Worm (Caenorhabditis elegans) whole organism, L1 larva: Measurements from ENCODE around the gene tomm-70.
A peak's percentile ranks its signal among the peaks of the same experiment; 100 is the strongest.

Source experiments
- C04F5.9 ChIP-seq: sonication (generic microtip); optimal IDR thresholded peaks from 2 replicates; lab custom pipeline; 2016; ENCODE audit warnings: missing genetic modification characterization, missing compliant biosample characterization
- C16A3.4 ChIP-seq: fragments of 150-350 bp; optimal IDR thresholded peaks from 2 replicates; lab custom pipeline; 2014; ENCODE audit warnings: missing biosample characterization, missing genetic modification characterization
- C34B4.2 ChIP-seq: sonication (generic microtip); optimal IDR thresholded peaks from 2 replicates; lab custom pipeline; 2017; ENCODE audit warnings: mild to moderate bottlenecking, missing genetic modification characterization, missing compliant biosample characterization
- aha-1 ChIP-seq: fragments of 150-350 bp; optimal IDR thresholded peaks from 2 replicates; lab custom pipeline; 2014; ENCODE audit warnings: missing biosample characterization, missing genetic modification characterization
- alr-1 ChIP-seq: fragments of 200-800 bp; sonication (Bioruptor generic); optimal IDR thresholded peaks from 2 replicates; lab custom pipeline; 2018; ENCODE audit warnings: borderline replicate concordance, mild to moderate bottlenecking, missing genetic modification characterization, missing compliant biosample characterization
- blmp-1 ChIP-seq: fragments of 150-350 bp; optimal IDR thresholded peaks from 2 replicates; lab custom pipeline; 2014; ENCODE audit warnings: missing biosample characterization, missing genetic modification characterization
- ceh-8 ChIP-seq: fragments of 200-800 bp; sonication (Bioruptor generic); optimal IDR thresholded peaks from 2 replicates; lab custom pipeline; 2018; ENCODE audit warnings: mild to moderate bottlenecking, missing genetic modification characterization, moderate library complexity, missing compliant biosample characterization
- ceh-82 ChIP-seq, 3 experiments: fragments of 150-350 bp in 1 of 3; sonication (generic microtip) in 2 of 3; optimal IDR thresholded peaks; 2 replicates each; lab custom pipeline; 2014 to 2017; ENCODE audit warnings: missing biosample characterization in 3 of 3, missing genetic modification characterization in 3 of 3
- ces-1 ChIP-seq: fragments of 150-350 bp; optimal IDR thresholded peaks from 2 replicates; lab custom pipeline; 2014; ENCODE audit warnings: missing biosample characterization, missing genetic modification reagents, missing genetic modification characterization
- dsc-1 ChIP-seq: sonication (generic microtip); optimal IDR thresholded peaks from 2 replicates; lab custom pipeline; 2016; ENCODE audit warnings: mild to moderate bottlenecking, missing genetic modification characterization, missing compliant biosample characterization
- efl-1 ChIP-seq, 4 experiments: fragments of 150-350 bp; optimal IDR thresholded peaks in 3 of 4; peaks in 1 of 4; 1 replicate in 1 of 4; 2 replicates in 3 of 4; lab custom pipeline; 2014; ENCODE audit warnings: missing biosample characterization in 2 of 4, missing genetic modification characterization in 2 of 4, missing genetic modification reagents in 2 of 4
- egl-13 ChIP-seq: sonication (generic microtip); optimal IDR thresholded peaks from 2 replicates; lab custom pipeline; 2016; ENCODE audit warnings: missing genotype, missing genetic modification reagents, missing genetic modification characterization, missing compliant biosample characterization
- egl-27 ChIP-seq, 2 experiments: fragments of 150-350 bp in 1 of 2; sonication (generic microtip); optimal IDR thresholded peaks; 3 replicates each; lab custom pipeline; 2017 to 2018; ENCODE audit warnings: missing biosample characterization in 2 of 2, missing genetic modification characterization in 2 of 2, missing genetic modification reagents in 2 of 2
- elt-2 ChIP-seq: sonication (generic microtip); optimal IDR thresholded peaks from 2 replicates; lab custom pipeline; 2016; ENCODE audit warnings: missing genetic modification characterization, mild to moderate bottlenecking, inconsistent platforms, missing compliant biosample characterization, missing genetic modification reagents
- elt-3 ChIP-seq, 6 experiments: fragments of 150-350 bp in 1 of 6; sonication (generic microtip); optimal IDR thresholded peaks; 2 replicates each; lab custom pipeline; 2017 to 2018; ENCODE audit warnings: missing biosample characterization in 6 of 6, missing genetic modification characterization in 6 of 6, inconsistent platforms in 1 of 6
- ets-5 ChIP-seq: fragments of 200-800 bp; sonication (Bioruptor generic); IDR thresholded peaks from 2 replicates; pipeline ENCODE4 v1.3.6; 2022; ENCODE audit warnings: missing genetic modification characterization, missing compliant biosample characterization
- fkh-10 ChIP-seq: sonication (generic microtip); optimal IDR thresholded peaks from 2 replicates; lab custom pipeline; 2017; ENCODE audit warnings: missing biosample characterization, missing genetic modification reagents, missing genetic modification characterization
- fkh-4 ChIP-seq: sonication (generic microtip); optimal IDR thresholded peaks from 2 replicates; lab custom pipeline; 2016; ENCODE audit warnings: missing compliant biosample characterization, missing genetic modification characterization, borderline replicate concordance
- grh-1 ChIP-seq: fragments of 200-800 bp; sonication (Bioruptor generic); IDR thresholded peaks from 2 replicates; pipeline ENCODE4 v1.3.6; 2022; ENCODE audit warnings: missing genetic modification reagents, missing genetic modification characterization, missing compliant biosample characterization
- hlh-4 ChIP-seq: sonication (generic microtip); optimal IDR thresholded peaks from 2 replicates; lab custom pipeline; 2016; ENCODE audit warnings: mild to moderate bottlenecking, missing genetic modification characterization, missing compliant biosample characterization
- hpl-2 ChIP-seq: fragments of 150-350 bp; optimal IDR thresholded peaks from 2 replicates; lab custom pipeline; 2014; ENCODE audit warnings: missing biosample characterization, missing genetic modification reagents, missing genetic modification characterization
- jun-1 ChIP-seq: fragments of 150-350 bp; optimal IDR thresholded peaks from 2 replicates; lab custom pipeline; 2014; ENCODE audit warnings: missing biosample characterization, missing genetic modification reagents, missing genetic modification characterization
- lin-13 ChIP-seq: fragments of 150-350 bp; optimal IDR thresholded peaks from 2 replicates; lab custom pipeline; 2014; ENCODE audit warnings: missing biosample characterization, missing genetic modification reagents, missing genetic modification characterization
- lin-14 ChIP-seq: fragments of 200-800 bp; sonication (Bioruptor generic); optimal IDR thresholded peaks from 2 replicates; lab custom pipeline; 2018; ENCODE audit warnings: mild to moderate bottlenecking, missing genetic modification characterization, moderate library complexity, missing compliant biosample characterization
- lin-39 ChIP-seq: fragments of 150-350 bp; optimal IDR thresholded peaks from 2 replicates; lab custom pipeline; 2014; ENCODE audit warnings: missing biosample characterization, missing genetic modification reagents, missing genetic modification characterization
- mdl-1 ChIP-seq, 2 experiments: fragments of 150-350 bp; optimal IDR thresholded peaks; 2 replicates each; lab custom pipeline; 2014 to 2017; ENCODE audit warnings: missing biosample characterization in 2 of 2, missing genetic modification characterization in 2 of 2, inconsistent platforms in 1 of 2
- mep-1 ChIP-seq: fragments of 150-350 bp; optimal IDR thresholded peaks from 2 replicates; lab custom pipeline; 2014; ENCODE audit warnings: missing biosample characterization, missing genetic modification characterization
- nhr-12 ChIP-seq: sonication (generic microtip); optimal IDR thresholded peaks from 2 replicates; lab custom pipeline; 2017; ENCODE audit warnings: missing biosample characterization, missing genetic modification characterization
- nhr-20 ChIP-seq: sonication (generic microtip); optimal IDR thresholded peaks from 2 replicates; lab custom pipeline; 2016; ENCODE audit warnings: mild to moderate bottlenecking, missing genetic modification characterization, missing compliant biosample characterization
- nhr-237 ChIP-seq: fragments of 150-350 bp; optimal IDR thresholded peaks from 2 replicates; lab custom pipeline; 2014; ENCODE audit warnings: missing biosample characterization, missing genetic modification characterization
- nhr-76 ChIP-seq: sonication (generic microtip); optimal IDR thresholded peaks from 2 replicates; lab custom pipeline; 2017; ENCODE audit warnings: missing biosample characterization, missing genetic modification characterization
- nhr-77 ChIP-seq: fragments of 150-350 bp; optimal IDR thresholded peaks from 2 replicates; lab custom pipeline; 2014; ENCODE audit warnings: missing biosample characterization, missing genetic modification characterization
- nhr-90 ChIP-seq: sonication (generic microtip); optimal IDR thresholded peaks from 2 replicates; lab custom pipeline; 2016; ENCODE audit warnings: mild to moderate bottlenecking, missing genetic modification characterization, missing compliant biosample characterization; ENCODE audit not compliant: poor library complexity
- pag-3 ChIP-seq: sonication (generic microtip); optimal IDR thresholded peaks from 2 replicates; lab custom pipeline; 2017; ENCODE audit warnings: missing genetic modification characterization, mild to moderate bottlenecking, missing compliant biosample characterization, antibody characterized with exemption, borderline replicate concordance; ENCODE audit not compliant: insufficient read depth
- rnt-1 ChIP-seq: sonication (generic microtip); optimal IDR thresholded peaks from 2 replicates; lab custom pipeline; 2016; ENCODE audit warnings: mild to moderate bottlenecking, missing genetic modification characterization, moderate library complexity, missing compliant biosample characterization
- skn-1 ChIP-seq: fragments of 150-350 bp; optimal IDR thresholded peaks from 2 replicates; lab custom pipeline; 2014; ENCODE audit warnings: missing biosample characterization, missing genetic modification characterization
- snu-23 ChIP-seq: sonication (generic microtip); optimal IDR thresholded peaks from 2 replicates; lab custom pipeline; 2016; ENCODE audit warnings: missing genetic modification characterization, missing compliant biosample characterization
- sptf-1 ChIP-seq: fragments of 150-350 bp; optimal IDR thresholded peaks from 2 replicates; lab custom pipeline; 2014; ENCODE audit warnings: missing biosample characterization, missing genetic modification characterization
- unc-130 ChIP-seq: fragments of 150-350 bp; optimal IDR thresholded peaks from 2 replicates; lab custom pipeline; 2017; ENCODE audit warnings: missing biosample characterization, missing genetic modification characterization, inconsistent platforms
- unc-62 ChIP-seq: fragments of 150-350 bp; optimal IDR thresholded peaks from 2 replicates; lab custom pipeline; 2014; ENCODE audit warnings: missing biosample characterization, missing genetic modification reagents, missing genetic modification characterization
- zip-4 ChIP-seq: fragments of 200-800 bp; sonication (Bioruptor generic); optimal IDR thresholded peaks from 2 replicates; lab custom pipeline; 2018; ENCODE audit warnings: mild to moderate bottlenecking, missing genetic modification characterization, moderate library complexity, missing compliant biosample characterization
- ztf-4 ChIP-seq: fragments of 150-350 bp; optimal IDR thresholded peaks from 2 replicates; lab custom pipeline; 2014; ENCODE audit warnings: missing biosample characterization, missing genetic modification characterization

Gene tomm-70

DNA sequence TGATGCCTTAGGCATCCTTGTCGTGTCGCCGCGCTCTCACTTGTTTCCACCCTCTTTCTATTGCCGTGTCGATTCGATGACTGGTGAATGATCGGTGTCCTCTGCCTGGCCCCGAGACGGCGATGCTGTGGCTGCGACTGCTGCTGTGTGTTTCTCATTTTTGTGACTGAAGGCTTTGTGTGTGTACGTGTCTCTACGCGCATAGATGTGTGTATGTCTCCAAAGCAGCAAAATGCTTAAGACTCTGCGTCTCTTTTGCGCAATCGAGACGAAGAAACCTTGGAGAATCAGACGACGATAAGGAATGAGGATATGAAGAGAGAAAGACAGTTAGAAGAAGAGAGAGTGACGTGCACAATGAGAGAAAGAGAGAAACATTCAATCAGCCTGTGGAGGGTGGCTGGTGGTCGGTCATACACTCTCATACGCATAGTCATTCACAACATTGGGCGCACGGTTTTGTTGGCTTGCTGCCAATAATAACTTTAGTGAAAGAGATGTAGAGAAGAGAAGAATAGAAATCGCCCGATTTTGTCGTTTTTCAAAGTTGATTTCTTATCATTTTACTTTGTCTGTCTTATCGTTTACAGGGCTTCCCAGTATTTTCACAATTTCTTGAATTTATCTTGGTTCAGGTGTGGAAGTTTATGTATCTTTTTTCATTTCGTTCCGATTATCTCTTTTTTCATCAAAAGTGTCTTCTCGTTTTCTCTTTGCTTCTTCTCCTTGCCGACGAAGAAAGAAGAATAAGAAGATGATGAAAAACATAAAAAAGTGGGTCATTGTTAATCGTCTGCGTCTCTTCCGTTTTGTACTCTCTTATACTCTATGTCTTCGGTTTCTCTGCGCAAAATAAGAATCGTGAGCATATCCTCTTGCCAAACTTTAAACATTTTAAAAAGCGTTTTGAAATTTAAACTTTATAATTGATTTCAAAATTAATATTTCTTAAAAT, 47.6 kb upstream of the tomm-70 start (continued):
- TF ChIP-seq egl-13 (peak; percentile 84), rnt-1 (tag; lab: Kevin White, UChicago) (peak; percentile 91), lin-13 (GFP tag; lab: Kevin White, UChicago) (peak; percentile 95), skn-1 (tag; lab: Kevin White, UChicago) (peak; percentile 91), sptf-1 (tag; lab: Kevin White, UChicago) (no peak), nhr-76 (tag; lab: Kevin White, UChicago) (peak; percentile 47), ceh-8 (GFP tag; lab: Kevin White, UChicago) (no peak), dsc-1 (peak; percentile 96), mep-1 (tag; lab: Kevin White, UChicago) (peak; percentile 98), nhr-77 (tag; lab: Kevin White, UChicago) (peak; percentile 96), elt-2 (tag; lab: Kevin White, UChicago) (peak; percentile 90), ztf-4 (tag; lab: Kevin White, UChicago) (peak; percentile 96), C34B4.2 (tag; lab: Kevin White, UChicago) (no peak), ceh-82 (tag; optimal IDR thresholded peaks at IDR 0.05; lab: Kevin White, UChicago) (peak; percentile 69 to 96 (median 96)), C16A3.4 (tag; lab: Kevin White, UChicago) (peak; percentile 91), nhr-237 (peak; percentile 81), zip-4 (peak; percentile 71), lin-14 (peak; percentile 99), unc-62 (GFP tag; lab: Kevin White, UChicago) (peak; percentile 22), jun-1 (tag; lab: Kevin White, UChicago) (peak; percentile 97), snu-23 (GFP tag; lab: Kevin White, UChicago) (peak; percentile 96), ces-1 (no peak), pag-3 (tag; lab: Kevin White, UChicago) (no peak), C04F5.9 (peak; percentile 65), hlh-4 (no peak), fkh-10 (GFP tag; lab: Kevin White, UChicago) (peak; percentile 93), hpl-2 (GFP tag; lab: Kevin White, UChicago) (peak; percentile 92), nhr-12 (tag; lab: Kevin White, UChicago) (peak; percentile 47), ets-5 (no peak), egl-27 (tag; optimal IDR thresholded peaks at IDR 0.05; lab: Kevin White, UChicago) (peak; percentile 95 to 96), nhr-90 (tag; lab: Kevin White, UChicago) (peak; percentile 95), aha-1 (tag; lab: Kevin White, UChicago) (peak; percentile 92), blmp-1 (peak; percentile 85), alr-1 (tag; lab: Kevin White, UChicago) (no peak), efl-1 (optimal IDR thresholded peaks at IDR 0.05; lab: Kevin White, UChicago) (peak; percentile 90 to 97), efl-1 (GFP tag; optimal IDR thresholded peaks at IDR 0.05 in 1 of 2; lab: Kevin White, UChicago) (peak; percentile 70 to 97), unc-130 (tag; lab: Kevin White, UChicago) (peak; percentile 77), fkh-4 (tag; lab: Kevin White, UChicago) (peak; percentile 80)
- TF ChIP-seq, all 84 proteins: peak for 69

DNA sequence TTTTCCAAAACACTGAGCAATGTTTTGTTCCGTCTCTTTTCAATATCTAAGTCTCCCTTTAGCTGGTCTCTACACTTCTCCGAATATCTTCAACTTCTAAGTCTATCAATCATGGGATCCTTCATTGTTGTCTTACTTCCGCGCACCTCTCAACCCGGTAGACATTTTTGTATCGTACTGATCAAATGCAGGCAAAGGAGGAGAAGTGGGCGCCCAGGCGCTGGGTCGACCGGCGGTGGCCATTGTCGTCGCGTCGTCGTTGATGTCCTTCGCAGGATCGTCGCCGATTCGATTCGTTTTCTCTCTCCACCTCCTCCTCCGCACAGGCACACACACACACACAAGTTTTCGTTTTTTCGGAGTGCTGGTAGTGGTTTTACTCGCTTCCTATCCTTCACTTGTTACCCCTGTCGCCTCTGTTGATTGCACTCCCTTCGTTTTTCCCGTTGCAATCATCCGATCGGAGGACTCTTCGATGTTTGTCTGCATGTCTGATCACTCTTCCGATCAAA, 46.9 kb upstream of the tomm-70 start:
- TF ChIP-seq unc-130 (tag; lab: Kevin White, UChicago) (peak; percentile 49), mep-1 (tag; lab: Kevin White, UChicago) (no peak), C16A3.4 (tag; lab: Kevin White, UChicago) (peak; percentile 0), elt-3 (tag; optimal IDR thresholded peaks at IDR 0.05; lab: Kevin White, UChicago) (peak in 3 of 6 experiments; percentile 16 to 81 (median 68)), blmp-1 (peak; percentile 74), lin-39 (tag; lab: Kevin White, UChicago) (no peak), ztf-4 (tag; lab: Kevin White, UChicago) (no peak), ceh-82 (tag; optimal IDR thresholded peaks at IDR 0.05; lab: Kevin White, UChicago) (peak in 1 of 3 experiments; percentile 5), mdl-1 (tag; optimal IDR thresholded peaks at IDR 0.05; lab: Kevin White, UChicago) (peak in 1 of 2 experiments; percentile 14), nhr-20 (tag; lab: Kevin White, UChicago) (no peak), skn-1 (tag; lab: Kevin White, UChicago) (peak; percentile 18), lin-13 (GFP tag; lab: Kevin White, UChicago) (peak; percentile 23), grh-1 (GFP tag; lab: Robert Waterston, UW) (peak; percentile 40; the same call in 1 of the 2 replicates), nhr-12 (tag; lab: Kevin White, UChicago) (no peak)
